Worm (Caenorhabditis elegans): Measurements from ENCODE around the gene F43C11.3.

ce11 chrII:2312747-2313146 is 40.4 kb upstream of the F43C11.3 start, which contains the start of the genes trim-21 and B0281.1:
- TF ChIP-seq Y48G9A.11 (GFP tag; IDR thresholded peaks at IDR 0.05), result no peak
- no peak for TF ChIP-seq snpc-4 (tag; optimal IDR thresholded peaks at IDR 0.05)
- TF ChIP-seq mep-1 (tag; optimal IDR thresholded peaks at IDR 0.05), result no peak
- no peak for TF ChIP-seq ceh-62 (tag; optimal IDR thresholded peaks at IDR 0.05)
- TF ChIP-seq ztf-11 (tag; optimal IDR thresholded peaks at IDR 0.05), result no peak
- TF ChIP-seq gei-8 (GFP tag; optimal IDR thresholded peaks at IDR 0.05), result no peak
- no peak for TF ChIP-seq pha-4 (GFP tag; IDR thresholded peaks at IDR 0.05)
- no peak for TF ChIP-seq pha-4 (tag; optimal IDR thresholded peaks at IDR 0.05)
- TF ChIP-seq ama-1 (optimal IDR thresholded peaks at IDR 0.05), result no peak
- no peak for TF ChIP-seq fkh-10 (GFP tag; optimal IDR thresholded peaks at IDR 0.05)
- TF ChIP-seq skn-1 (tag; optimal IDR thresholded peaks at IDR 0.05), result no peak
- TF ChIP-seq F26F4.8 (GFP tag; conservative IDR thresholded peaks at IDR 0.05), result no peak
- TF ChIP-seq nhr-237 (tag; optimal IDR thresholded peaks at IDR 0.05), result no peak

Data from whole organism, L4 larva.